Fruit fly (Drosophila melanogaster) whole organism, adult: ENCODE data around the gene CG2991.

Experiments
- CG11617 ChIP-seq: fragments of 200-800 bp; sonication (Bioruptor generic); optimal IDR thresholded peaks from 2 replicates; lab custom pipeline; 2017; ENCODE audit warnings: mild to moderate bottlenecking, missing biosample characterization, missing genetic modification reagents, missing genetic modification characterization
- CG12768 ChIP-seq: fragments of 200-800 bp; sonication (Bioruptor generic); optimal IDR thresholded peaks from 2 replicates; lab custom pipeline; 2017; ENCODE audit warnings: missing biosample characterization, missing genetic modification characterization, mild to moderate bottlenecking, moderate library complexity, missing genetic modification reagents
- CG14711 ChIP-seq: fragments of 200-800 bp; sonication (Bioruptor generic); optimal IDR thresholded peaks from 2 replicates; lab custom pipeline; 2018; ENCODE audit warnings: missing biosample characterization, mild to moderate bottlenecking, missing genetic modification characterization, moderate library complexity
- CG1620 ChIP-seq: fragments of 200-800 bp; sonication (Bioruptor generic); optimal IDR thresholded peaks from 2 replicates; lab custom pipeline; 2016; ENCODE audit warnings: missing biosample characterization, missing genetic modification characterization
- CG33017 ChIP-seq: fragments of 200-800 bp; sonication (Bioruptor generic); optimal IDR thresholded peaks from 2 replicates; lab custom pipeline; 2018; ENCODE audit warnings: missing biosample characterization, mild to moderate bottlenecking, missing genetic modification characterization, moderate library complexity
- CG5204 ChIP-seq: fragments of 200-800 bp; sonication (Bioruptor generic); optimal IDR thresholded peaks from 2 replicates; lab custom pipeline; 2016; ENCODE audit warnings: missing biosample characterization, missing genetic modification characterization
- CG7045 ChIP-seq: fragments of 200-800 bp; sonication (Bioruptor generic); optimal IDR thresholded peaks from 2 replicates; lab custom pipeline; 2017; ENCODE audit warnings: missing biosample characterization, mild to moderate bottlenecking, missing genetic modification characterization
- CG7101 ChIP-seq: fragments of 200-800 bp; sonication (Bioruptor generic); optimal IDR thresholded peaks from 2 replicates; lab custom pipeline; 2018; ENCODE audit warnings: missing biosample characterization, mild to moderate bottlenecking, missing genetic modification characterization, moderate library complexity
- Clk ChIP-seq: fragments of 200-800 bp; sonication (Bioruptor generic); optimal IDR thresholded peaks from 2 replicates; lab custom pipeline; 2017; ENCODE audit warnings: missing biosample characterization, missing genetic modification characterization
- Crg-1 ChIP-seq: fragments of 200-800 bp; sonication (Bioruptor generic); optimal IDR thresholded peaks from 2 replicates; lab custom pipeline; 2016; ENCODE audit warnings: missing biosample characterization, missing genetic modification characterization
- Hr96 ChIP-seq: fragments of 200-800 bp; sonication (Bioruptor generic); optimal IDR thresholded peaks from 2 replicates; lab custom pipeline; 2016; ENCODE audit warnings: missing biosample characterization, missing genetic modification characterization
- Mnt ChIP-seq: fragments of 200-800 bp; sonication (Bioruptor generic); optimal IDR thresholded peaks from 2 replicates; lab custom pipeline; 2016; ENCODE audit warnings: missing biosample characterization, mild to moderate bottlenecking, missing genetic modification characterization
- bab1 ChIP-seq: fragments of 200-800 bp; sonication (Bioruptor generic); optimal IDR thresholded peaks from 3 replicates; lab custom pipeline; 2019; ENCODE audit warnings: missing biosample characterization, mild to moderate bottlenecking, missing genetic modification characterization, moderate library complexity
- cic ChIP-seq: fragments of 200-800 bp; sonication (Bioruptor generic); optimal IDR thresholded peaks from 2 replicates; lab custom pipeline; 2017; ENCODE audit warnings: missing biosample characterization, mild to moderate bottlenecking, missing genetic modification characterization, moderate library complexity
- cnc ChIP-seq, 2 experiments: fragments of >200 bp; optimal IDR thresholded peaks; 2 replicates each; lab custom pipeline; 2017
- kay ChIP-seq: fragments of 200-800 bp; sonication (Bioruptor generic); peaks from one replicate; lab custom pipeline; 2016; ENCODE audit warnings: missing biosample characterization, missing genetic modification characterization, borderline replicate concordance
- ovo ChIP-seq: fragments of 200-800 bp; sonication (Bioruptor generic); optimal IDR thresholded peaks from 2 replicates; lab custom pipeline; 2016; ENCODE audit warnings: missing biosample characterization, missing genetic modification characterization
- pad ChIP-seq: fragments of 200-800 bp; sonication (Bioruptor generic); optimal IDR thresholded peaks from 3 replicates; lab custom pipeline; 2017; ENCODE audit warnings: missing biosample characterization, missing genetic modification characterization, mild to moderate bottlenecking, moderate library complexity, missing genetic modification reagents
- tj ChIP-seq: fragments of 200-800 bp; sonication (Bioruptor generic); optimal IDR thresholded peaks from 3 replicates; lab custom pipeline; 2017; ENCODE audit warnings: missing biosample characterization, mild to moderate bottlenecking, missing genetic modification characterization, moderate library complexity
- toe ChIP-seq: fragments of 200-800 bp; sonication (Bioruptor generic); optimal IDR thresholded peaks from 2 replicates; lab custom pipeline; 2016; ENCODE audit warnings: missing biosample characterization, missing genetic modification characterization

Gene CG2991

dm6 chr2L:2855773-2856615, 970 bp upstream of the CG2991 start, which contains the start of the genes CG3104 and RpS21:
CG3104 (minus strand) TSS chr2L:2855778.
RpS21 (plus strand) TSS chr2L:2856070.
- TF ChIP-seq Clk (GFP tag; lab: Kevin White, UChicago) = peak; percentile 69
- no peak for TF ChIP-seq cnc (optimal IDR thresholded peaks at IDR 0.05; lab: Kevin White, UChicago)
- TF ChIP-seq CG14711 (tag; lab: Kevin White, UChicago) = peak; percentile 60
- TF ChIP-seq CG7045 (GFP tag; lab: Kevin White, UChicago) = peak; percentile 83
- peak; percentile 75 for TF ChIP-seq CG12768 (GFP tag; lab: Kevin White, UChicago)
- peak; percentile 65 for TF ChIP-seq tj (GFP tag; lab: Kevin White, UChicago)
- TF ChIP-seq cic (GFP tag; lab: Kevin White, UChicago) = peak; percentile 65
- peak; percentile 88 for TF ChIP-seq CG7101 (tag; lab: Kevin White, UChicago)
- TF ChIP-seq bab1 (GFP tag; lab: Kevin White, UChicago) = peak; percentile 73
- TF ChIP-seq kay (GFP tag; lab: Kevin White, UChicago) = no peak
- TF ChIP-seq ovo = peak; percentile 88
- TF ChIP-seq Mnt (GFP tag; lab: Kevin White, UChicago) = peak; percentile 95
- peak; percentile 83 for TF ChIP-seq pad (GFP tag; lab: Kevin White, UChicago)
- peak; percentile 91 for TF ChIP-seq Crg-1 (GFP tag; lab: Kevin White, UChicago)
- TF ChIP-seq Hr96 = peak; percentile 90
- peak; percentile 96 for TF ChIP-seq CG1620
- peak; percentile 83 for TF ChIP-seq toe
- peak; percentile 75 for TF ChIP-seq CG5204 (GFP tag; lab: Kevin White, UChicago)
- peak; percentile 53 for TF ChIP-seq CG33017 (tag; lab: Kevin White, UChicago)
- peak; percentile 92 for TF ChIP-seq CG11617 (GFP tag; lab: Kevin White, UChicago)

dm6 chr2L:2857862-2858734, 1.1 kb downstream of the CG2991 start:
- peak; percentile 89 for TF ChIP-seq ovo
- peak; percentile 15 for TF ChIP-seq CG7101 (tag; lab: Kevin White, UChicago)
- no peak for TF ChIP-seq CG33017 (tag; lab: Kevin White, UChicago)
- TF ChIP-seq Crg-1 (GFP tag; lab: Kevin White, UChicago) = peak; percentile 36
- peak in 1 of 2 experiments; percentile 62 for TF ChIP-seq cnc (optimal IDR thresholded peaks at IDR 0.05; lab: Kevin White, UChicago)
- TF ChIP-seq cic (GFP tag; lab: Kevin White, UChicago) = peak; percentile 94
- TF ChIP-seq pad (GFP tag; lab: Kevin White, UChicago) = peak; percentile 30
- TF ChIP-seq Hr96 = peak; percentile 98
- peak; percentile 1 for TF ChIP-seq toe
- TF ChIP-seq tj (GFP tag; lab: Kevin White, UChicago) = peak; percentile 38
- no peak for TF ChIP-seq CG1620
- no peak for TF ChIP-seq Clk (GFP tag; lab: Kevin White, UChicago)
- peak; percentile 40 for TF ChIP-seq CG5204 (GFP tag; lab: Kevin White, UChicago)
- TF ChIP-seq bab1 (GFP tag; lab: Kevin White, UChicago) = no peak
- peak; percentile 18 for TF ChIP-seq Mnt (GFP tag; lab: Kevin White, UChicago)
- peak; percentile 99 for TF ChIP-seq kay (GFP tag; lab: Kevin White, UChicago)
- peak; percentile 34 for TF ChIP-seq CG12768 (GFP tag; lab: Kevin White, UChicago)
- TF ChIP-seq CG7045 (GFP tag; lab: Kevin White, UChicago) = peak; percentile 51
- peak; percentile 10 for TF ChIP-seq CG14711 (tag; lab: Kevin White, UChicago)
- peak; percentile 65 for TF ChIP-seq CG11617 (GFP tag; lab: Kevin White, UChicago)

- TF ChIP-seq kay (GFP tag; lab: Kevin White, UChicago) = peak; percentile 68
- TF ChIP-seq Clk (GFP tag; lab: Kevin White, UChicago) = no peak
- no peak for TF ChIP-seq CG5204 (GFP tag; lab: Kevin White, UChicago)
- TF ChIP-seq CG12768 (GFP tag; lab: Kevin White, UChicago) = peak; percentile 61
- no peak for TF ChIP-seq CG14711 (tag; lab: Kevin White, UChicago)
- TF ChIP-seq CG11617 (GFP tag; lab: Kevin White, UChicago) = no peak
- TF ChIP-seq Hr96 = no peak
- no peak for TF ChIP-seq toe
- no peak for TF ChIP-seq pad (GFP tag; lab: Kevin White, UChicago)
- peak; percentile 38 for TF ChIP-seq cic (GFP tag; lab: Kevin White, UChicago)
- TF ChIP-seq Crg-1 (GFP tag; lab: Kevin White, UChicago) = no peak
These were observed 4.3 kb downstream of the CG2991 start for dm6 chr2L:2861140-2861884.

DNA sequence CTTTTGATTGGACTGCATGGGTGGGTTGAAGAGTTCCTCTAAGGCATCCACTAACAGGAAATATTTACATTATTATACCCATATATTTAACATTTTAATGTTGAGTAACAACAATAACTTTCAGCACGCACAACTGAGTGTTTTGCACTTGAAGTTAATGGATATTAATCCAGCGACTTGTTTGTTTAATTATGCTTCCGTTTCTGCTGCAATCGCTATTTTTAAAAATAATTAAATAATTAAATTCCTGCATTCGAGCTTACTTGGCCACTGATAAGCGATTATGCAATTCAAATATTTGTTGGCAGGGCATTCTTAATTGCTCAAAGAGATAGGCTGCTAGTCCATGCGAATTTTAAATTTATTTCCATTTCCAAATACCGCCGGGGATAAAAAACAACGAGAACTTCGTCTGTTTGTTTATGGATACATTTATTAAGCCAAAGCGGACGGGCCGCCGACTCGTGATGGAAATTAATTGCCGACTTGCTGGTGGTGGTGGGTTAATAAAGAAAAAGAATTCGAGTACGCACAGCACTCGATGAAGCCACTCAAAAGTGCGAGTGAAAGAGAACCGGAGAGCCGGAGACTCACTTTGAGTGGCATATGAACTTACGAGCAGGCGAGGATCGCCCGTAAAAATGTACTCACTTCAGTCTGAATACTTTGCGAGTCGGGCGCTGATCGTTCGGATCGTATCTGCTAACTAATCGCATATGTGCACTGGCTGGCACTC, 5.1 kb downstream of the CG2991 start:
- TF ChIP-seq toe (no peak), cic (GFP tag; lab: Kevin White, UChicago) (peak; percentile 49), cnc (optimal IDR thresholded peaks at IDR 0.05; lab: Kevin White, UChicago) (no peak), Crg-1 (GFP tag; lab: Kevin White, UChicago) (no peak), CG14711 (tag; lab: Kevin White, UChicago) (no peak), CG33017 (tag; lab: Kevin White, UChicago) (peak; percentile 3), tj (GFP tag; lab: Kevin White, UChicago) (peak; percentile 70), Hr96 (no peak), CG7045 (GFP tag; lab: Kevin White, UChicago) (no peak), Mnt (GFP tag; lab: Kevin White, UChicago) (peak; percentile 43), bab1 (GFP tag; lab: Kevin White, UChicago) (peak; percentile 9), pad (GFP tag; lab: Kevin White, UChicago) (no peak), CG12768 (GFP tag; lab: Kevin White, UChicago) (no peak), ovo (no peak), CG5204 (GFP tag; lab: Kevin White, UChicago) (no peak), kay (GFP tag; lab: Kevin White, UChicago) (peak; percentile 30), CG1620 (no peak), CG7101 (tag; lab: Kevin White, UChicago) (no peak), Clk (GFP tag; lab: Kevin White, UChicago) (no peak), CG11617 (GFP tag; lab: Kevin White, UChicago) (no peak)
